Worm (Caenorhabditis elegans) whole organism, mixed stage, embryonic: Measurements from ENCODE around the gene T24F1.7.
A peak's percentile ranks its signal among the peaks of the same experiment; 100 is the strongest.

Experiments used
- blmp-1 ChIP-seq: fragments of 150-350 bp; optimal IDR thresholded peaks from 2 replicates; lab custom pipeline; 2014; ENCODE audit warnings: missing biosample characterization, missing genetic modification characterization
- ceh-39 ChIP-seq: fragments of 150-350 bp; optimal IDR thresholded peaks from 2 replicates; lab custom pipeline; 2014; ENCODE audit warnings: missing biosample characterization, missing genetic modification characterization
- ceh-43 ChIP-seq: fragments of 200-800 bp; sonication (Bioruptor generic); optimal IDR thresholded peaks from 2 replicates; lab custom pipeline; 2018; ENCODE audit warnings: mild to moderate bottlenecking, missing genetic modification characterization, moderate library complexity, missing compliant biosample characterization
- cnd-1 ChIP-seq: fragments of 200-800 bp; sonication (Bioruptor generic); optimal IDR thresholded peaks from 2 replicates; lab custom pipeline; 2018; ENCODE audit warnings: mild to moderate bottlenecking, missing genetic modification characterization, missing compliant biosample characterization
- drap-1 ChIP-seq: fragments of 200-800 bp; sonication (Bioruptor generic); optimal IDR thresholded peaks from 3 replicates; lab custom pipeline; 2018; ENCODE audit warnings: mild to moderate bottlenecking, missing genetic modification characterization, missing compliant biosample characterization
- elt-1 ChIP-seq: sonication (generic microtip); optimal IDR thresholded peaks from 2 replicates; lab custom pipeline; 2017; ENCODE audit warnings: missing genetic modification characterization, mild to moderate bottlenecking, missing compliant biosample characterization, antibody characterized with exemption, moderate library complexity, borderline replicate concordance; ENCODE audit not compliant: insufficient read depth
- elt-3 ChIP-seq: fragments of 150-350 bp; optimal IDR thresholded peaks from 2 replicates; lab custom pipeline; 2014; ENCODE audit warnings: missing biosample characterization, missing genetic modification characterization
- flh-1 ChIP-seq: fragments of 200-800 bp; sonication (Bioruptor generic); optimal IDR thresholded peaks from 2 replicates; lab custom pipeline; 2018; ENCODE audit warnings: mild to moderate bottlenecking, missing genetic modification characterization, moderate library complexity, missing compliant biosample characterization
- ham-2 ChIP-seq: fragments of 200-800 bp; sonication (Bioruptor generic); optimal IDR thresholded peaks from 2 replicates; lab custom pipeline; 2018; ENCODE audit warnings: mild to moderate bottlenecking, missing genetic modification characterization, missing compliant biosample characterization
- hlh-1 ChIP-seq: fragments of 150-350 bp; optimal IDR thresholded peaks from 2 replicates; lab custom pipeline; 2014; ENCODE audit warnings: missing biosample characterization, missing genetic modification reagents, missing genetic modification characterization
- lin-13 ChIP-seq: fragments of 150-350 bp; optimal IDR thresholded peaks from 2 replicates; lab custom pipeline; 2014; ENCODE audit warnings: missing biosample characterization, missing genetic modification characterization
- lin-32 ChIP-seq: fragments of 200-800 bp; sonication (Bioruptor generic); optimal IDR thresholded peaks from 2 replicates; lab custom pipeline; 2018; ENCODE audit warnings: mild to moderate bottlenecking, missing genetic modification characterization, missing compliant biosample characterization
- lsy-2 ChIP-seq: fragments of 150-350 bp; optimal IDR thresholded peaks from 2 replicates; lab custom pipeline; 2014; ENCODE audit warnings: missing biosample characterization, missing genetic modification characterization
- mab-5 ChIP-seq: fragments of 150-350 bp; optimal IDR thresholded peaks from 2 replicates; lab custom pipeline; 2014; ENCODE audit warnings: missing biosample characterization, missing genetic modification characterization
- mep-1 ChIP-seq: fragments of 150-350 bp; optimal IDR thresholded peaks from 2 replicates; lab custom pipeline; 2017; ENCODE audit warnings: missing biosample characterization, missing genetic modification reagents, missing genetic modification characterization, inconsistent platforms
- mls-2 ChIP-seq: sonication (generic microtip); optimal IDR thresholded peaks from 2 replicates; lab custom pipeline; 2016; ENCODE audit warnings: mild to moderate bottlenecking, missing genetic modification characterization, moderate library complexity, missing compliant biosample characterization
- nhr-12 ChIP-seq: fragments of 150-350 bp; optimal IDR thresholded peaks from 2 replicates; lab custom pipeline; 2014; ENCODE audit warnings: missing biosample characterization, missing genetic modification characterization
- nhr-2 ChIP-seq: fragments of 150-350 bp; optimal IDR thresholded peaks from 2 replicates; lab custom pipeline; 2014; ENCODE audit warnings: missing biosample characterization, missing genetic modification characterization
- nhr-237 ChIP-seq: fragments of 150-350 bp; optimal IDR thresholded peaks from 2 replicates; lab custom pipeline; 2014; ENCODE audit warnings: missing biosample characterization, missing genetic modification characterization
- nhr-28 ChIP-seq: fragments of 150-350 bp; optimal IDR thresholded peaks from 2 replicates; lab custom pipeline; 2014; ENCODE audit warnings: missing biosample characterization, missing genetic modification characterization
- nhr-76 ChIP-seq: sonication (generic microtip); optimal IDR thresholded peaks from 2 replicates; lab custom pipeline; 2017; ENCODE audit warnings: missing biosample characterization, missing genetic modification characterization
- pha-4 ChIP-seq: fragments of 150-350 bp; optimal IDR thresholded peaks from 2 replicates; lab custom pipeline; 2018; ENCODE audit warnings: missing biosample characterization, missing genetic modification reagents, missing genetic modification characterization
- sptf-1 ChIP-seq: sonication (generic microtip); optimal IDR thresholded peaks from 2 replicates; lab custom pipeline; 2017; ENCODE audit warnings: mild to moderate bottlenecking, missing genetic modification characterization, moderate library complexity, missing compliant biosample characterization
- unc-120 ChIP-seq: sonication (generic microtip); optimal IDR thresholded peaks from 2 replicates; lab custom pipeline; 2017; ENCODE audit warnings: missing genetic modification characterization, missing compliant biosample characterization; ENCODE audit not compliant: poor library complexity, severe bottlenecking
- unc-39 ChIP-seq: fragments of 150-350 bp; optimal IDR thresholded peaks from 2 replicates; lab custom pipeline; 2014; ENCODE audit warnings: missing biosample characterization, missing genetic modification characterization
- unc-62 ChIP-seq: fragments of 150-350 bp; optimal IDR thresholded peaks from 2 replicates; lab custom pipeline; 2014; ENCODE audit warnings: missing biosample characterization, missing genetic modification reagents, missing genetic modification characterization
- ztf-11 ChIP-seq: fragments of 150-350 bp; optimal IDR thresholded peaks from 2 replicates; lab custom pipeline; 2014; ENCODE audit warnings: missing biosample characterization, missing genetic modification characterization

Gene T24F1.7

DNA sequence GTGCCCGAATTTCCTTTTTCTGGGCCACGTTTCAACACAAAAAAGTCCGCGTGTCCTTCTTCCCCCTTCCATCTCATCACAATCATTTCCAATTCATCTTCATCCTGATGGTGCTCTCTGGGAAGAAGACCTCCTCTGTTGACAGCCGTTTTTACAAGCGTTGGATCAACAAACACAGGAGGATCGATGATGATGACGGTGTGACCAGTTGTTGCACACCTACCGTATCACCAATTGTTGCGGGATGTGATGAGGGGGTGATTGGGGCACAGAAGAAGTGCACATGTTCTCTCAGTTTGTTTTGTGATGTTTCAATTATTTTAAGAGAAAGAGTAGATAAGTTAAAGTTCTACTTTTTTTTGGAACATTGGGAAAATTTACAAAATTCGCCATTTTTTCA lies 36.8 kb upstream of the T24F1.7 start:
- peak; percentile 81 for TF ChIP-seq hlh-1 (tag; lab: Kevin White, UChicago)
- TF ChIP-seq sptf-1 (tag; lab: Kevin White, UChicago) = no peak
- TF ChIP-seq, all 35 proteins: peak for 1

- peak; percentile 0 for TF ChIP-seq ham-2 (GFP tag; lab: Kevin White, UChicago)
- TF ChIP-seq unc-120 = no peak
- peak; percentile 67 for TF ChIP-seq elt-1 (tag; lab: Kevin White, UChicago)
These were observed 35.4 kb upstream of the T24F1.7 start for ce11 chrII:11276879-11277278.

- TF ChIP-seq nhr-237 (no peak), elt-3 (tag; lab: Kevin White, UChicago) (no peak), lsy-2 (tag; lab: Kevin White, UChicago) (peak; percentile 40)
These were observed 32.4 kb upstream of the T24F1.7 start for ce11 chrII:11279971-11280370.

ce11 chrII:11281177-11281576 lies 31.1 kb upstream of the T24F1.7 start:
- TF ChIP-seq hlh-1 (tag; lab: Kevin White, UChicago) (peak; percentile 15), nhr-2 (no peak)

DNA sequence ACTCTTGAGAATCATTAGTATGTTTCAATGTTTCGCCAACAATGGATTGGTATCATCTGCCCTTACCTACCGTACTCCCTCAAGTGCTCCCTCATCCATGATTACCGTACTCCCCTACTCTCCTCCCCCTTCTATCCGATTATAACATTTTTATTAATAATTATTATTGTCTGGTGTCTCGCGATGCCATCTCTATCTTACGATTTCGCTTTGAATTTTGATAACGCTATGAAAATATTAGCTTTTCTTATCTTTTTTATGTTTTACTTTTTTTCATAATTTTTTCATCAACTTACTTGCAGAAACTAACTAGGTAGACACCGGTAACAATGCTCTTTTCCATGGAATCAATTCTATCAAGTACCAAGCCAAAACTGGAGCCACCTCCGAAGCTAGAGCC lies 30.7 kb upstream of the T24F1.7 start, which contains the start of gene unc-130:
unc-130 (plus strand) TSS at position 301 of the 400 bp plus-strand sequence.
- TF ChIP-seq flh-1 (GFP tag; lab: Kevin White, UChicago) = no peak
- no peak for TF ChIP-seq ztf-11 (tag; lab: Kevin White, UChicago)
- TF ChIP-seq lsy-2 (tag; lab: Kevin White, UChicago) = peak; percentile 65
- TF ChIP-seq cnd-1 = no peak
- no peak for TF ChIP-seq ham-2 (GFP tag; lab: Kevin White, UChicago)
- no peak for TF ChIP-seq unc-39 (tag; lab: Kevin White, UChicago)
- TF ChIP-seq elt-3 (tag; lab: Kevin White, UChicago) = no peak

ce11 chrII:11283013-11283412 lies 29.3 kb upstream of the T24F1.7 start:
- TF ChIP-seq hlh-1 (tag; lab: Kevin White, UChicago) (peak; percentile 83), drap-1 (GFP tag; lab: Kevin White, UChicago) (no peak), nhr-12 (no peak), unc-62 (GFP tag; lab: Kevin White, UChicago) (peak; percentile 40), unc-120 (peak; percentile 4)

ce11 chrII:11283803-11284202 lies 28.5 kb upstream of the T24F1.7 start:
- no peak for TF ChIP-seq ceh-39 (tag; lab: Kevin White, UChicago)
- no peak for TF ChIP-seq ztf-11 (tag; lab: Kevin White, UChicago)
- TF ChIP-seq nhr-28 = no peak
- no peak for TF ChIP-seq unc-62 (GFP tag; lab: Kevin White, UChicago)
- TF ChIP-seq hlh-1 (tag; lab: Kevin White, UChicago) = no peak
- no peak for TF ChIP-seq ceh-43
- TF ChIP-seq mls-2 (tag; lab: Kevin White, UChicago) = no peak
- TF ChIP-seq ham-2 (GFP tag; lab: Kevin White, UChicago) = no peak
- TF ChIP-seq elt-1 (tag; lab: Kevin White, UChicago) = no peak
- no peak for TF ChIP-seq pha-4 (tag; lab: Kevin White, UChicago)
- TF ChIP-seq nhr-76 (tag; lab: Kevin White, UChicago) = no peak
- no peak for TF ChIP-seq mep-1 (tag; lab: Kevin White, UChicago)
- TF ChIP-seq sptf-1 (tag; lab: Kevin White, UChicago) = no peak
- no peak for TF ChIP-seq lin-13 (tag; lab: Kevin White, UChicago)
- no peak for TF ChIP-seq lin-32 (GFP tag; lab: Kevin White, UChicago)

ce11 chrII:11284701-11285100 lies 27.6 kb upstream of the T24F1.7 start:
- TF ChIP-seq ham-2 (GFP tag; lab: Kevin White, UChicago) = no peak
- no peak for TF ChIP-seq nhr-237
- TF ChIP-seq lsy-2 (tag; lab: Kevin White, UChicago) = no peak
- no peak for TF ChIP-seq nhr-12
- TF ChIP-seq unc-120 = no peak
- peak; percentile 9 for TF ChIP-seq ceh-43
- no peak for TF ChIP-seq mab-5 (tag; lab: Kevin White, UChicago)
- TF ChIP-seq mep-1 (tag; lab: Kevin White, UChicago) = no peak
- no peak for TF ChIP-seq sptf-1 (tag; lab: Kevin White, UChicago)
- TF ChIP-seq blmp-1 (tag; lab: Kevin White, UChicago) = peak; percentile 32
- TF ChIP-seq unc-62 (GFP tag; lab: Kevin White, UChicago) = peak; percentile 31
- TF ChIP-seq hlh-1 (tag; lab: Kevin White, UChicago) = no peak
- no peak for TF ChIP-seq mls-2 (tag; lab: Kevin White, UChicago)
